Worm (Caenorhabditis elegans) whole organism, early embryonic: ENCODE results near the gene F38A5.22.
A peak's percentile ranks its signal among the peaks of the same experiment; 100 is the strongest.

ENCODE experiments used
- B0310.2 ChIP-seq: sonication (generic microtip); optimal IDR thresholded peaks from 2 replicates; lab custom pipeline; 2016; ENCODE audit warnings: mild to moderate bottlenecking, missing genetic modification characterization, missing compliant biosample characterization
- F13C5.2 ChIP-seq: sonication (generic microtip); optimal IDR thresholded peaks from 2 replicates; lab custom pipeline; 2017; ENCODE audit warnings: mild to moderate bottlenecking, missing genetic modification characterization, inconsistent platforms, missing compliant biosample characterization
- aly-1 ChIP-seq: sonication (generic microtip); optimal IDR thresholded peaks from 2 replicates; lab custom pipeline; 2016; ENCODE audit warnings: missing genetic modification characterization, missing compliant biosample characterization
- ama-1 ChIP-seq: fragments of 150-350 bp; optimal IDR thresholded peaks from 2 replicates; lab custom pipeline; 2014
- ceh-13 ChIP-seq: fragments of 200-800 bp; sonication (Bioruptor generic); optimal IDR thresholded peaks from 2 replicates; lab custom pipeline; 2018; ENCODE audit warnings: mild to moderate bottlenecking, missing genetic modification characterization, missing compliant biosample characterization
- ceh-36 ChIP-seq: sonication (generic microtip); optimal IDR thresholded peaks from 2 replicates; lab custom pipeline; 2016; ENCODE audit warnings: missing genetic modification characterization, inconsistent platforms, missing compliant biosample characterization
- ets-7 ChIP-seq: sonication (generic microtip); optimal IDR thresholded peaks from 2 replicates; lab custom pipeline; 2016; ENCODE audit warnings: missing genotype, missing genetic modification characterization, missing compliant biosample characterization
- flt-1 ChIP-seq: fragments of 200-800 bp; sonication (Bioruptor generic); IDR thresholded peaks from 2 replicates; pipeline ENCODE4 v1.3.6; 2022; ENCODE audit warnings: missing genetic modification characterization, missing compliant biosample characterization
- hmbx-1 ChIP-seq: sonication (generic microtip); optimal IDR thresholded peaks from 2 replicates; lab custom pipeline; 2016; ENCODE audit warnings: mild to moderate bottlenecking, missing genetic modification characterization, missing compliant biosample characterization
- hmg-4 ChIP-seq: fragments of 200-800 bp; sonication (Bioruptor generic); optimal IDR thresholded peaks from 2 replicates; lab custom pipeline; 2018; ENCODE audit warnings: mild to moderate bottlenecking, missing genetic modification characterization, missing compliant biosample characterization
- hnd-1 ChIP-seq: sonication (generic microtip); optimal IDR thresholded peaks from 2 replicates; lab custom pipeline; 2016; ENCODE audit warnings: missing genetic modification characterization, missing compliant biosample characterization
- pes-1 ChIP-seq: fragments of 200-800 bp; sonication (Bioruptor generic); IDR thresholded peaks from 2 replicates; pipeline ENCODE4 v1.3.6; 2022; ENCODE audit warnings: missing genetic modification reagents, missing genetic modification characterization, missing compliant biosample characterization
- scrt-1 ChIP-seq: fragments of 200-800 bp; sonication (Bioruptor generic); IDR thresholded peaks from 2 replicates; pipeline ENCODE4 v1.3.6; 2022; ENCODE audit warnings: missing genetic modification characterization, missing compliant biosample characterization
- sea-1 ChIP-seq: fragments of 200-800 bp; sonication (Bioruptor generic); conservative IDR thresholded peaks from 2 replicates; pipeline ENCODE4 v1.3.6; 2022; ENCODE audit warnings: missing genetic modification characterization, missing compliant biosample characterization
- tbx-11 ChIP-seq: fragments of 200-800 bp; sonication (Bioruptor generic); IDR thresholded peaks from 2 replicates; pipeline ENCODE4 v1.3.6; 2022; ENCODE audit warnings: missing genetic modification characterization, missing compliant biosample characterization
- tbx-37 ChIP-seq: fragments of 200-800 bp; sonication (Bioruptor generic); conservative IDR thresholded peaks from 2 replicates; pipeline ENCODE4 v1.3.6; 2022; ENCODE audit warnings: missing genetic modification reagents, missing genetic modification characterization, missing compliant biosample characterization
- tra-4 ChIP-seq: sonication (generic microtip); optimal IDR thresholded peaks from 2 replicates; lab custom pipeline; 2017; ENCODE audit warnings: missing genetic modification characterization, missing compliant biosample characterization

The F38A5.22 gene

DNA sequence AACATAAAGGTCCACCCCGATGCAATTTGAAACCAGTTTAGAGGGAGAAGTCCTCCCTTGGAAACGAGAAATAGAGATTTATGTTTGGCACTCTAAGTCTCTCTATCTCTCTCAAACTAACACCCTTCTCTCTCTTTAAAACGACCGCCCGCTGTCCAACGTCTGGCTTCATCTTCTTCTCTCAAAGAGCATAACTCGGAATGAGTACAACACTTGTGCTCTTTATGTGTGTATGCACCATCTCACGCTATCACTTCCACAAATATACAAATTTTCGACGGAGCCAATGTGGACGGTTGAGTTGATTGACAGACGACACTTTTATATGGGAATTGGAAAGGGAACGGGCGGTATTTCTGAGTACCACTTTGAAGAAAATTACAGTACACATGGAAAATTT is 21.4 kb downstream of the F38A5.22 start:
- no peak for TF ChIP-seq scrt-1 (GFP tag; lab: Robert Waterston, UW)
- no peak for TF ChIP-seq hmg-4 (GFP tag; lab: Kevin White, UChicago)
- TF ChIP-seq ets-7 (tag; lab: Kevin White, UChicago), result no peak
- TF ChIP-seq aly-1 (tag; lab: Kevin White, UChicago), result no peak
- no peak for TF ChIP-seq tra-4 (tag; lab: Kevin White, UChicago)
- TF ChIP-seq flt-1 (GFP tag; lab: Robert Waterston, UW), result no peak
- TF ChIP-seq tbx-11 (GFP tag; lab: Robert Waterston, UW), result no peak
- no peak for TF ChIP-seq ama-1
- TF ChIP-seq hnd-1, result no peak
- no peak for TF ChIP-seq tbx-37 (GFP tag; lab: Robert Waterston, UW)
- TF ChIP-seq ceh-36, result no peak
- no peak for TF ChIP-seq hmbx-1 (tag; lab: Kevin White, UChicago)
- no peak for TF ChIP-seq ceh-13 (GFP tag; lab: Kevin White, UChicago)
- TF ChIP-seq sea-1 (GFP tag; lab: Robert Waterston, UW), result no peak
- no peak for TF ChIP-seq B0310.2 (tag; lab: Kevin White, UChicago)
- TF ChIP-seq F13C5.2 (tag; lab: Kevin White, UChicago), result no peak
- no peak for TF ChIP-seq pes-1 (GFP tag; lab: Robert Waterston, UW)

DNA sequence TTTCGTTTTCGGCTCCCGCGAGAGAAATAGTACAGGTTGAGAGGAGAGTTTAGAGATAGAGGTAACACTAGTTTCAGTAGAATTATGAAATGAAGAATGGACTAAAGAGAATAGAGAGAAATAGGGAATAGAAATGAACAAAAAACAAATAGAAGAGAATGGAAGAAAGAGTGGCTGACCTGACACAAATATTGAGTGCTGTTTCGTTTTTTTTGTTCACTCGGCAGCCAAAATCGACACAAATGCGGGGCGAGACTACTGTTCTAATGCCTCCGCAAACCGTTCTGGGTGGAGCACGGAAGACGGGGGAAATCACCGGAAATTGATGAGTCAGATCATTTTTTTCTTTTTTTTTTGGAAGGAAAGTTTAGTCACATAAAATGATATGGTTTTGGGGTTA is 23.1 kb downstream of the F38A5.22 start:
- TF ChIP-seq pes-1 (GFP tag; lab: Robert Waterston, UW), result no peak
- no peak for TF ChIP-seq tra-4 (tag; lab: Kevin White, UChicago)
- no peak for TF ChIP-seq tbx-11 (GFP tag; lab: Robert Waterston, UW)
- no peak for TF ChIP-seq hnd-1
- no peak for TF ChIP-seq scrt-1 (GFP tag; lab: Robert Waterston, UW)
- TF ChIP-seq aly-1 (tag; lab: Kevin White, UChicago), result no peak
- no peak for TF ChIP-seq sea-1 (GFP tag; lab: Robert Waterston, UW)
- TF ChIP-seq hmg-4 (GFP tag; lab: Kevin White, UChicago), result no peak
- no peak for TF ChIP-seq B0310.2 (tag; lab: Kevin White, UChicago)
- TF ChIP-seq flt-1 (GFP tag; lab: Robert Waterston, UW), result no peak
- no peak for TF ChIP-seq ets-7 (tag; lab: Kevin White, UChicago)
- no peak for TF ChIP-seq ama-1
- TF ChIP-seq hmbx-1 (tag; lab: Kevin White, UChicago), result no peak
- no peak for TF ChIP-seq ceh-36
- TF ChIP-seq F13C5.2 (tag; lab: Kevin White, UChicago), result no peak
- no peak for TF ChIP-seq ceh-13 (GFP tag; lab: Kevin White, UChicago)
- no peak for TF ChIP-seq tbx-37 (GFP tag; lab: Robert Waterston, UW)

DNA sequence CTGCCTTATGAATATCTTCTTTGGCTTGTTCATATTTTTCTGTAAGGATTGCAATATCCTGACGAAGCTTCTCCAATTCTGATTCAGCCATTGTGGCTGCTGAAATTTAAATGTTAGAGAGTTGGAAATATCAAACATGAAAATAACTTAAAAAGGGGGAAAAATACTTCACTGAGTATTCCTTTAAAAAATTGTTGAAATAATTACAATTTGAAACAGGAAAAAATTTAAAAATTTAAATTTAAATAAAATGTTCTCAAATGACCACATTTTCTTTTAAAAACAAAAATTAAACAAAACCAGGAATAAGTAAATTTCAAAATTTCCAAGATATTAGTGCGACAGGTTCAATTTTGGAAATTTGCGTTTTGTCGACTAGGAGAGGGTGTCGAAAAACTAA is 23.5 kb downstream of the F38A5.22 start, which contains the start of gene bicd-1:
Gene bicd-1 (minus strand): TSS at position 101 of the 400 bp plus-strand sequence.
- TF ChIP-seq ceh-13 (GFP tag; lab: Kevin White, UChicago), result no peak
- TF ChIP-seq pes-1 (GFP tag; lab: Robert Waterston, UW), result no peak
- TF ChIP-seq hmbx-1 (tag; lab: Kevin White, UChicago), result no peak

DNA sequence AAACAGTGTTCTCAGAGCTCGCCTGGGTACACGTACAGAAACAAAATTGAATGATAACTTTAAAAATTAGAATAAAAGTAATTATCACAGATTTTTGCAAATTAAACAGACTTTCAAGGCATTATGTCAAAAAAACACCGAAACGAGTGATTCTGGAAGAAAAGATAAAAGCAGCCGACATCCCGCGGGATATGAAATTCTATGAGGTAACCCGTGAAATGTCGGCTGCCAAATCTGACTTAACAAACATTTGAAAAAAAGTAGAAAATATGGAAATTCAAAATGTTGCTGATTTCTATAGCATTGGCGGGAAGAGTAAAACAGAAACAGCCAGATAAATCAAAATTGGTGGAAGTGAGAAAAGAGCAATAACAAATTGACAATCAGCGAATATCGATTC is 30.1 kb downstream of the F38A5.22 start:
- TF ChIP-seq ama-1 (no peak), tbx-37 (GFP tag; lab: Robert Waterston, UW) (no peak), tra-4 (tag; lab: Kevin White, UChicago) (no peak), hmbx-1 (tag; lab: Kevin White, UChicago) (no peak), hmg-4 (GFP tag; lab: Kevin White, UChicago) (no peak), tbx-11 (GFP tag; lab: Robert Waterston, UW) (no peak), ets-7 (tag; lab: Kevin White, UChicago) (no peak), scrt-1 (GFP tag; lab: Robert Waterston, UW) (no peak), ceh-36 (no peak), B0310.2 (tag; lab: Kevin White, UChicago) (no peak), sea-1 (GFP tag; lab: Robert Waterston, UW) (no peak), pes-1 (GFP tag; lab: Robert Waterston, UW) (no peak), F13C5.2 (tag; lab: Kevin White, UChicago) (no peak), ceh-13 (GFP tag; lab: Kevin White, UChicago) (no peak), hnd-1 (no peak), flt-1 (GFP tag; lab: Robert Waterston, UW) (no peak)

DNA sequence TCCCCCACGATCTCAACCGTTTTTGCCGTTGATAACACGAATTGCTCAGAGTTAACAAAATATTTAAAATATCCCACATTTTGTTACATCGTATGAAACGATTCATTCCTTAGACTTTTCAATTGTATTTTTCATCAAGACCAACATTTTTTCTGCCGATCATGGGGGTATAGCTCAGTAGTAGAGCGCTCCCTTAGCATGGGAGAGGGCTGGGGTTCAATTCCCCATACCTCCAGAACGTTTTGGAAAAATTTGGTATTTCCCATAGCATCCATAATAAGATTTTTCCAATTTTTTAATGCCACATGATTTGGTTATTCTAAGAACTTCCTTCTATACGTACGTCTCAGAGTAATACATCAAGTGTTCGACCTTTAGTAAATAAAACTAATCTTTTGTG is 33.7 kb downstream of the F38A5.22 start:
- no peak for TF ChIP-seq tbx-37 (GFP tag; lab: Robert Waterston, UW)

DNA sequence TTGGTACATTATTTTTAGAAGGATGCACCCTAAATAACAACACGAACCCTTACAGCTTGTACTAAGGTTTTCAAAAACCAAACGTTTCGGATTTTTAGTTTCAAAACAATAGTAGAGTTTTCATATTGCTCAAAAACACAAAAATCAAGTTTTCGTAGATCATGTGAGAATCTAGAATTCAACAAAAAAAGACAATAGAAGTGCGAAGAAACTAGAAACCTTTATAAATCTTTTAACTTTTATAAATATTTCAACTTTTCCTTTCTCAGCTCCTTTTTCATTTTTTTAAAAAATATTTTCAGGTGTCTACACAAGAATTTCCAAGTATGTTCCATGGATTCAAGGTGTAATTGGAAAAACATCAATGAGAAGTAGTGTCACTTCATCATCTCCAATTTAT is 35.3 kb downstream of the F38A5.22 start, which contains the start of gene best-9:
Gene best-9 (plus strand): TSS at position 301 of the 400 bp plus-strand sequence.
- TF ChIP-seq scrt-1 (GFP tag; lab: Robert Waterston, UW) (no peak), hmg-4 (GFP tag; lab: Kevin White, UChicago) (no peak), ets-7 (tag; lab: Kevin White, UChicago) (no peak), aly-1 (tag; lab: Kevin White, UChicago) (no peak), tra-4 (tag; lab: Kevin White, UChicago) (no peak), ceh-36 (no peak), flt-1 (GFP tag; lab: Robert Waterston, UW) (no peak), ceh-13 (GFP tag; lab: Kevin White, UChicago) (no peak), F13C5.2 (tag; lab: Kevin White, UChicago) (no peak), hnd-1 (no peak), sea-1 (GFP tag; lab: Robert Waterston, UW) (no peak)

DNA sequence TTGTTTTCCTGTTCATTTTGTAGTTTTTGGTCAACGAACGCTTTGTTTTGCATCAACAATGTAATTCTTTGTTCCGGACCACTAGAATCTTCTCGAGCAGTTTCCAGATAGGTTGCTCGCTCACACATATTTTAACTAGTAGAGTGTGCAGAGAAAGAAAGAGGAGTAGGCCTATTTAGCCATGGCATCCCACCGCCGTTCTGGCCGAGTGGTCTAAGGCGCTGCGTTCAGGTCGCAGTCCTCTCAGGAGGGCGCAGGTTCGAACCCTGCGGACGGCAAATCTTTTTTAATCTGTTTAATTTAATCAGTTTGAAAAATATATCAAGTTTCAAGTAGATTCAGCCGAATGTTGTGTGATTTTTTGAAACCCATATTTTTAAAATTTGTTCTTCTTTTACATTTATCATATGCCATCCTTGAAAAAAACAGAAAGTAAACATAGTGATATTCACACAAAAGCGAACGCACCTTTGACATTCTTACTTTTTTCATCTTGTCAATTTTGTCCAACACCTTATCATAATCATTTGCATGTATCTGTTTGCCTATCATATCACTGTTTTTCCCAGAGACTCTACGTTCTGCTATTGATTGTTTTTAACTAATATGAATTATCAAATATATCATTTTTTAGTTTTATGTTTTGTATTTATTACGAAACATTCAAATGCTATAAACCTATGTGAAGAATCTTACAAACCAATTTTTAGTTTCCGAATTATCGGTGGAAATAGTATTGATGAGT is 38.9 kb downstream of the F38A5.22 start, which contains the start of gene try-3:
Gene try-3 (plus strand): TSS at position 532 of the 745 bp plus-strand sequence.
- TF ChIP-seq hnd-1 (peak; percentile 46), pes-1 (GFP tag; lab: Robert Waterston, UW) (peak; percentile 88), hmg-4 (GFP tag; lab: Kevin White, UChicago) (no peak), scrt-1 (GFP tag; lab: Robert Waterston, UW) (peak; percentile 80), ceh-13 (GFP tag; lab: Kevin White, UChicago) (peak; percentile 67), ceh-36 (peak; percentile 83), tbx-11 (GFP tag; lab: Robert Waterston, UW) (peak; percentile 81), ama-1 (no peak), aly-1 (tag; lab: Kevin White, UChicago) (peak; percentile 71), tbx-37 (GFP tag; lab: Robert Waterston, UW) (peak; percentile 75), ets-7 (tag; lab: Kevin White, UChicago) (peak; percentile 66), F13C5.2 (tag; lab: Kevin White, UChicago) (peak; percentile 57), sea-1 (GFP tag; lab: Robert Waterston, UW) (peak; percentile 87), tra-4 (tag; lab: Kevin White, UChicago) (peak; percentile 49), flt-1 (GFP tag; lab: Robert Waterston, UW) (peak; percentile 86), hmbx-1 (tag; lab: Kevin White, UChicago) (no peak), B0310.2 (tag; lab: Kevin White, UChicago) (peak; percentile 34)
